Worm (Caenorhabditis elegans) whole organism, late embryonic: ENCODE measurements around the gene T07A9.14.

Source experiments
- C38D4.7 ChIP-seq: fragments of 200-800 bp; sonication (Bioruptor generic); optimal IDR thresholded peaks from 2 replicates; lab custom pipeline; 2018; ENCODE audit warnings: mild to moderate bottlenecking, missing genetic modification characterization, moderate library complexity, missing compliant biosample characterization
- F13H6.1 ChIP-seq: sonication (generic microtip); optimal IDR thresholded peaks from 2 replicates; lab custom pipeline; 2016; ENCODE audit warnings: missing genetic modification characterization, missing compliant biosample characterization
- K02D7.2 ChIP-seq: sonication (generic microtip); optimal IDR thresholded peaks from 2 replicates; lab custom pipeline; 2017; ENCODE audit warnings: mild to moderate bottlenecking, missing genetic modification characterization, missing compliant biosample characterization
- K09A11.1 ChIP-seq: sonication (generic microtip); optimal IDR thresholded peaks from 2 replicates; lab custom pipeline; 2017; ENCODE audit warnings: antibody characterized with exemption, mild to moderate bottlenecking, missing genetic modification characterization, missing compliant biosample characterization; ENCODE audit not compliant: insufficient read depth
- ahr-1 ChIP-seq: sonication (generic microtip); optimal IDR thresholded peaks from 2 replicates; lab custom pipeline; 2016; ENCODE audit warnings: missing genetic modification characterization, missing compliant biosample characterization
- ceh-14 ChIP-seq: sonication (generic microtip); optimal IDR thresholded peaks from 2 replicates; lab custom pipeline; 2016; ENCODE audit warnings: missing genotype, missing genetic modification characterization, missing compliant biosample characterization
- ceh-18 ChIP-seq: sonication (generic microtip); optimal IDR thresholded peaks from 2 replicates; lab custom pipeline; 2016; ENCODE audit warnings: missing genetic modification characterization, missing compliant biosample characterization
- ceh-19 ChIP-seq: fragments of 200-800 bp; sonication (Bioruptor generic); optimal IDR thresholded peaks from 2 replicates; lab custom pipeline; 2018; ENCODE audit warnings: mild to moderate bottlenecking, missing genetic modification characterization, missing compliant biosample characterization
- ceh-2 ChIP-seq: sonication (generic microtip); optimal IDR thresholded peaks from 2 replicates; lab custom pipeline; 2016; ENCODE audit warnings: missing genotype, missing genetic modification characterization, missing compliant biosample characterization
- ceh-24 ChIP-seq: sonication (generic microtip); optimal IDR thresholded peaks from 2 replicates; lab custom pipeline; 2016; ENCODE audit warnings: mild to moderate bottlenecking, missing genetic modification characterization, missing compliant biosample characterization
- ceh-31 ChIP-seq: sonication (generic microtip); optimal IDR thresholded peaks from 2 replicates; lab custom pipeline; 2016; ENCODE audit warnings: missing genetic modification characterization, missing compliant biosample characterization
- ceh-34 ChIP-seq: sonication (generic microtip); optimal IDR thresholded peaks from 2 replicates; lab custom pipeline; 2016; ENCODE audit warnings: mild to moderate bottlenecking, missing genetic modification characterization, missing compliant biosample characterization
- ceh-45 ChIP-seq: fragments of 200-800 bp; sonication (Bioruptor generic); IDR thresholded peaks from 2 replicates; pipeline ENCODE4 v1.3.6; 2022; ENCODE audit warnings: missing genetic modification reagents, missing genetic modification characterization, missing compliant biosample characterization
- ceh-48 ChIP-seq: sonication (generic microtip); optimal IDR thresholded peaks from 2 replicates; lab custom pipeline; 2016; ENCODE audit warnings: missing genetic modification characterization, inconsistent platforms, missing compliant biosample characterization
- ceh-6 ChIP-seq: fragments of 200-800 bp; sonication (Bioruptor generic); optimal IDR thresholded peaks from 2 replicates; lab custom pipeline; 2018; ENCODE audit warnings: mild to moderate bottlenecking, missing genetic modification characterization, missing compliant biosample characterization
- che-1 ChIP-seq: sonication (generic microtip); optimal IDR thresholded peaks from 2 replicates; lab custom pipeline; 2016; ENCODE audit warnings: mild to moderate bottlenecking, missing genetic modification characterization, missing compliant biosample characterization
- dmd-4 ChIP-seq: sonication (generic microtip); optimal IDR thresholded peaks from 2 replicates; lab custom pipeline; 2016; ENCODE audit warnings: borderline replicate concordance, missing genetic modification characterization, missing compliant biosample characterization
- dve-1 ChIP-seq: sonication (generic microtip); optimal IDR thresholded peaks from 2 replicates; lab custom pipeline; 2017; ENCODE audit warnings: antibody characterized with exemption, mild to moderate bottlenecking, missing genetic modification characterization, missing compliant biosample characterization
- elt-4 ChIP-seq: sonication (generic microtip); optimal IDR thresholded peaks from 2 replicates; lab custom pipeline; 2016; ENCODE audit warnings: missing genetic modification characterization, missing compliant biosample characterization
- ets-4 ChIP-seq: sonication (generic microtip); optimal IDR thresholded peaks from 2 replicates; lab custom pipeline; 2016; ENCODE audit warnings: missing genetic modification characterization, missing compliant biosample characterization
- eyg-1 ChIP-seq: sonication (generic microtip); optimal IDR thresholded peaks from 2 replicates; lab custom pipeline; 2016; ENCODE audit warnings: missing genotype, missing genetic modification characterization, missing compliant biosample characterization
- fax-1 ChIP-seq: sonication (generic microtip); optimal IDR thresholded peaks from 2 replicates; lab custom pipeline; 2016; ENCODE audit warnings: missing genotype, missing genetic modification characterization, missing compliant biosample characterization
- fkh-6 ChIP-seq: sonication (generic microtip); optimal IDR thresholded peaks from 2 replicates; lab custom pipeline; 2016; ENCODE audit warnings: missing genetic modification characterization, missing compliant biosample characterization
- gmeb-2 ChIP-seq: sonication (generic microtip); optimal IDR thresholded peaks from 2 replicates; lab custom pipeline; 2016; ENCODE audit warnings: missing genetic modification characterization, inconsistent platforms, missing compliant biosample characterization
- hlh-13 ChIP-seq: fragments of 200-800 bp; sonication (Bioruptor generic); optimal IDR thresholded peaks from 2 replicates; lab custom pipeline; 2018; ENCODE audit warnings: mild to moderate bottlenecking, missing genetic modification characterization, missing compliant biosample characterization
- hlh-15 ChIP-seq: sonication (generic microtip); optimal IDR thresholded peaks from 2 replicates; lab custom pipeline; 2016; ENCODE audit warnings: missing genetic modification characterization, missing compliant biosample characterization
- hlh-30 ChIP-seq: sonication (generic microtip); optimal IDR thresholded peaks from 2 replicates; lab custom pipeline; 2017; ENCODE audit warnings: antibody characterized with exemption, missing genetic modification characterization, missing compliant biosample characterization; ENCODE audit not compliant: insufficient read depth
- hlh-8 ChIP-seq: sonication (generic microtip); optimal IDR thresholded peaks from 2 replicates; lab custom pipeline; 2016; ENCODE audit warnings: missing genotype, missing genetic modification characterization, missing compliant biosample characterization
- lim-6 ChIP-seq: sonication (generic microtip); optimal IDR thresholded peaks from 2 replicates; lab custom pipeline; 2016; ENCODE audit warnings: missing genetic modification characterization, missing compliant biosample characterization
- madf-2 ChIP-seq: sonication (generic microtip); optimal IDR thresholded peaks from 2 replicates; lab custom pipeline; 2017; ENCODE audit warnings: missing genetic modification characterization, missing compliant biosample characterization
- mec-3 ChIP-seq: sonication (generic microtip); optimal IDR thresholded peaks from 2 replicates; lab custom pipeline; 2016; ENCODE audit warnings: borderline replicate concordance, missing genetic modification characterization, missing compliant biosample characterization
- nhr-232 ChIP-seq: sonication (generic microtip); optimal IDR thresholded peaks from 2 replicates; lab custom pipeline; 2016; ENCODE audit warnings: missing genetic modification characterization, missing compliant biosample characterization
- pax-1 ChIP-seq: fragments of 150-350 bp; optimal IDR thresholded peaks from 2 replicates; lab custom pipeline; 2014; ENCODE audit warnings: missing biosample characterization, missing genetic modification characterization
- pha-2 ChIP-seq: sonication (generic microtip); optimal IDR thresholded peaks from 2 replicates; lab custom pipeline; 2017; ENCODE audit warnings: mild to moderate bottlenecking, missing genetic modification characterization, missing compliant biosample characterization
- pqm-1 ChIP-seq: sonication (generic microtip); optimal IDR thresholded peaks from 2 replicates; lab custom pipeline; 2016; ENCODE audit warnings: missing genetic modification characterization, missing compliant biosample characterization
- pros-1 ChIP-seq: fragments of 150-350 bp; optimal IDR thresholded peaks from 2 replicates; lab custom pipeline; 2014; ENCODE audit warnings: missing biosample characterization, missing genetic modification reagents, missing genetic modification characterization
- ref-2 ChIP-seq: sonication (generic microtip); optimal IDR thresholded peaks from 2 replicates; lab custom pipeline; 2016; ENCODE audit warnings: missing genetic modification characterization, missing compliant biosample characterization
- rnt-1 ChIP-seq: sonication (generic microtip); optimal IDR thresholded peaks from 2 replicates; lab custom pipeline; 2016; ENCODE audit warnings: missing genetic modification characterization, missing compliant biosample characterization
- sdc-2 ChIP-seq: sonication (generic microtip); optimal IDR thresholded peaks from 2 replicates; lab custom pipeline; 2016; ENCODE audit warnings: missing genotype, missing genetic modification characterization, missing compliant biosample characterization
- sox-2 ChIP-seq: fragments of 200-800 bp; sonication (Bioruptor generic); IDR thresholded peaks from 2 replicates; pipeline ENCODE4 v1.3.6; 2022; ENCODE audit warnings: missing genetic modification reagents, missing genetic modification characterization, missing compliant biosample characterization
- sox-4 ChIP-seq: sonication (generic microtip); optimal IDR thresholded peaks from 2 replicates; lab custom pipeline; 2017; ENCODE audit warnings: mild to moderate bottlenecking, missing genetic modification characterization, inconsistent platforms, missing compliant biosample characterization
- syd-9 ChIP-seq: sonication (generic microtip); optimal IDR thresholded peaks from 2 replicates; lab custom pipeline; 2016; ENCODE audit warnings: mild to moderate bottlenecking, missing genetic modification characterization, moderate library complexity, missing compliant biosample characterization
- tbx-2 ChIP-seq: sonication (generic microtip); optimal IDR thresholded peaks from 2 replicates; lab custom pipeline; 2016; ENCODE audit warnings: missing genetic modification characterization, missing compliant biosample characterization
- tbx-7 ChIP-seq: sonication (generic microtip); optimal IDR thresholded peaks from 2 replicates; lab custom pipeline; 2016; ENCODE audit warnings: missing genotype, missing genetic modification characterization, missing compliant biosample characterization
- ttx-3 ChIP-seq: sonication (generic microtip); optimal IDR thresholded peaks from 2 replicates; lab custom pipeline; 2016; ENCODE audit warnings: missing genetic modification reagents, missing genetic modification characterization, missing compliant biosample characterization
- unc-3 ChIP-seq, 2 experiments: fragments of 200-800 bp in 1 of 2; sonication (Bioruptor generic) in 1 of 2; sonication (generic microtip) in 1 of 2; conservative IDR thresholded peaks in 1 of 2; optimal IDR thresholded peaks in 1 of 2; 2 replicates each; pipeline versions ENCODE4 v1.3.6 to Lab custom; 2016 to 2022; ENCODE audit warnings: missing compliant biosample characterization in 2 of 2, missing genetic modification characterization in 2 of 2, missing genetic modification reagents in 1 of 2
- unc-42 ChIP-seq: sonication (generic microtip); optimal IDR thresholded peaks from 2 replicates; lab custom pipeline; 2016; ENCODE audit warnings: missing genotype, missing genetic modification characterization, missing compliant biosample characterization
- unc-86 ChIP-seq: sonication (generic microtip); optimal IDR thresholded peaks from 2 replicates; lab custom pipeline; 2016; ENCODE audit warnings: missing genetic modification characterization, missing compliant biosample characterization
- zip-5 ChIP-seq: sonication (generic microtip); optimal IDR thresholded peaks from 2 replicates; lab custom pipeline; 2016; ENCODE audit warnings: missing genetic modification characterization, missing compliant biosample characterization
- ztf-16 ChIP-seq: sonication (generic microtip); optimal IDR thresholded peaks from 2 replicates; lab custom pipeline; 2017; ENCODE audit warnings: missing genetic modification characterization, missing compliant biosample characterization

Gene T07A9.14

DNA sequence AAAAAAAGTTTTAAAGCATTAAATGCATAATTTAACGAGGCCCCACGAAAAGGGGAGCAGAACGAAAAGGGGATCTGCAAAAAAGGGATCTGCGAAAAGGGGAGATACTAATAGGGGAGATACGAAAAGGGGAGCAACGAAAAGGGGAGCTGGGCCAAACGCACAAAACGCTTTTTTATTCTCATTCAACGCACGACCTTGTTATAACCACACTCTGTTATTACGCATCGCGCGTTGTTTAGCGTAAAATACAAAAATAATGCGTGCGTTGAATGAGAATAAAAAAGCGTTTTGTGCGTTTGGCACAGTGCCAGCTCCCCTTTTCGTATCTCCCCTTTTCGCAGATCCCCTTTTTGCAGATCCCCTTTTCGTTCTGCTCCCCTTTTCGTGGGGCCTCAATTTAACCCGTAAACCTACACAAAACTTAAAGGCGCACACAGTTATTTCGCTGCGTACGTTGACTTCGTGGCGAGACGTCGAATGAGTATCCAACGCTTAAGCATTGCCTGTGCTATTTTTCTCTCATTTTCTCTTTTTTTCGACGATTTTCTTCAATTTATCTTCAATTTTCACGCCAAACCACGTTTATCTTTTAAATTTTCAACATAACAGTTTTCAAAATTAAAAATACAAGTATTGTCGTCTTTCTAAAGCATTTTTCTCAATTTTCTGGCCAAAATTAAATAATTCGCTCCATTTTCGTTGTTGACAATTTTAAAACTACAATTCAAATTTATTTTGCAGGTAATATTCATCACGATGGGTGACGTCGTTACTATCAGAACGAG, 1.2 kb upstream of the T07A9.14 start, which contains the start of gene rps-24:
Gene rps-24, plus strand, starts transcription at position 738 of the 788 bp plus-strand sequence.
- TF ChIP-seq unc-42 (tag; lab: Kevin White, UChicago) (peak; percentile 95), sox-4 (tag; lab: Kevin White, UChicago) (peak; percentile 60), ceh-6 (GFP tag; lab: Kevin White, UChicago) (peak; percentile 48), zip-5 (tag; lab: Kevin White, UChicago) (peak; percentile 91), ref-2 (tag; lab: Kevin White, UChicago) (peak; percentile 97), gmeb-2 (tag; lab: Kevin White, UChicago) (peak; percentile 36), F13H6.1 (tag; lab: Kevin White, UChicago) (peak; percentile 96), pax-1 (tag; lab: Kevin White, UChicago) (peak; percentile 10), tbx-7 (tag; lab: Kevin White, UChicago) (peak; percentile 92), dmd-4 (tag; lab: Kevin White, UChicago) (peak; percentile 93), unc-86 (tag; lab: Kevin White, UChicago) (peak; percentile 86), tbx-2 (tag; lab: Kevin White, UChicago) (peak; percentile 98), ceh-48 (tag; lab: Kevin White, UChicago) (peak; percentile 63), ceh-19 (peak; percentile 85), che-1 (tag; lab: Kevin White, UChicago) (peak; percentile 43), mec-3 (tag; lab: Kevin White, UChicago) (peak; percentile 98), ceh-31 (tag; lab: Kevin White, UChicago) (peak; percentile 100), ceh-34 (tag; lab: Kevin White, UChicago) (peak; percentile 97), rnt-1 (tag; lab: Kevin White, UChicago) (peak; percentile 98), ceh-18 (tag; lab: Kevin White, UChicago) (peak; percentile 97), K02D7.2 (tag; lab: Kevin White, UChicago) (peak; percentile 50), eyg-1 (tag; lab: Kevin White, UChicago) (peak; percentile 70), hlh-8 (peak; percentile 95), syd-9 (tag; lab: Kevin White, UChicago) (peak; percentile 90), ets-4 (tag; lab: Kevin White, UChicago) (peak; percentile 96), unc-3 (GFP tag; conservative IDR thresholded peaks at IDR 0.05; lab: Robert Waterston, UW) (peak; percentile 69), unc-3 (tag; optimal IDR thresholded peaks at IDR 0.05; lab: Kevin White, UChicago) (peak; percentile 81), sox-2 (GFP tag; lab: Robert Waterston, UW) (peak; percentile 64), ceh-2 (tag; lab: Kevin White, UChicago) (peak; percentile 98), madf-2 (tag; lab: Kevin White, UChicago) (peak; percentile 43), hlh-30 (tag; lab: Kevin White, UChicago) (peak; percentile 26), fax-1 (tag; lab: Kevin White, UChicago) (peak; percentile 93), ceh-14 (peak; percentile 98), C38D4.7 (GFP tag; lab: Kevin White, UChicago) (peak; percentile 51), dve-1 (tag; lab: Kevin White, UChicago) (peak; percentile 61), ceh-24 (tag; lab: Kevin White, UChicago) (peak; percentile 31), sdc-2 (tag; lab: Kevin White, UChicago) (peak; percentile 67), ceh-45 (peak; percentile 68), ttx-3 (tag; lab: Kevin White, UChicago) (peak; percentile 66), ztf-16 (tag; lab: Kevin White, UChicago) (peak; percentile 78), K09A11.1 (tag; lab: Kevin White, UChicago) (peak; percentile 17), hlh-13 (peak; percentile 49), lim-6 (tag; lab: Kevin White, UChicago) (peak; percentile 97), ahr-1 (tag; lab: Kevin White, UChicago) (peak; percentile 93), fkh-6 (peak; percentile 86), elt-4 (tag; lab: Kevin White, UChicago) (peak; percentile 88), pha-2 (tag; lab: Kevin White, UChicago) (peak; percentile 33), hlh-15 (tag; lab: Kevin White, UChicago) (peak; percentile 75), nhr-232 (tag; lab: Kevin White, UChicago) (peak; percentile 48), pros-1 (tag; lab: Kevin White, UChicago) (peak; percentile 22), pqm-1 (tag; lab: Kevin White, UChicago) (peak; percentile 97)
